Worm (Caenorhabditis elegans) whole organism, L1 larva: ENCODE data around the gene C37C3.1.
A peak's percentile ranks its signal among the peaks of the same experiment; 100 is the strongest.

Experiments used
- C16A3.4 ChIP-seq: fragments of 150-350 bp; optimal IDR thresholded peaks from 2 replicates; lab custom pipeline; 2014; ENCODE audit warnings: missing biosample characterization, missing genetic modification characterization
- F16B12.6 ChIP-seq: fragments of 150-350 bp; optimal IDR thresholded peaks from 2 replicates; lab custom pipeline; 2014; ENCODE audit warnings: missing biosample characterization, missing genetic modification characterization
- aha-1 ChIP-seq: fragments of 150-350 bp; optimal IDR thresholded peaks from 2 replicates; lab custom pipeline; 2014; ENCODE audit warnings: missing biosample characterization, missing genetic modification characterization
- ceh-8 ChIP-seq: fragments of 200-800 bp; sonication (Bioruptor generic); optimal IDR thresholded peaks from 2 replicates; lab custom pipeline; 2018; ENCODE audit warnings: mild to moderate bottlenecking, missing genetic modification characterization, moderate library complexity, missing compliant biosample characterization
- ceh-82 ChIP-seq, 3 experiments: fragments of 150-350 bp in 1 of 3; sonication (generic microtip) in 2 of 3; optimal IDR thresholded peaks; 2 replicates each; lab custom pipeline; 2014 to 2017; ENCODE audit warnings: missing biosample characterization in 3 of 3, missing genetic modification characterization in 3 of 3
- ces-1 ChIP-seq: fragments of 150-350 bp; optimal IDR thresholded peaks from 2 replicates; lab custom pipeline; 2014; ENCODE audit warnings: missing biosample characterization, missing genetic modification reagents, missing genetic modification characterization
- dpl-1 ChIP-seq, 3 experiments: fragments of 150-350 bp in 2 of 3; sonication (generic microtip) in 1 of 3; optimal IDR thresholded peaks; 2 replicates each; lab custom pipeline; 2014 to 2017; ENCODE audit warnings: missing biosample characterization in 3 of 3, missing genetic modification characterization in 3 of 3, missing genetic modification reagents in 3 of 3
- dsc-1 ChIP-seq: sonication (generic microtip); optimal IDR thresholded peaks from 2 replicates; lab custom pipeline; 2016; ENCODE audit warnings: mild to moderate bottlenecking, missing genetic modification characterization, missing compliant biosample characterization
- efl-1 ChIP-seq, 4 experiments: fragments of 150-350 bp; optimal IDR thresholded peaks in 3 of 4; peaks in 1 of 4; 1 replicate in 1 of 4; 2 replicates in 3 of 4; lab custom pipeline; 2014; ENCODE audit warnings: missing biosample characterization in 2 of 4, missing genetic modification characterization in 2 of 4, missing genetic modification reagents in 2 of 4
- efl-3 ChIP-seq: fragments of 200-800 bp; sonication (Bioruptor generic); optimal IDR thresholded peaks from 2 replicates; lab custom pipeline; 2018; ENCODE audit warnings: mild to moderate bottlenecking, missing genetic modification characterization, missing compliant biosample characterization
- elt-3 ChIP-seq, 6 experiments: fragments of 150-350 bp in 1 of 6; sonication (generic microtip); optimal IDR thresholded peaks; 2 replicates each; lab custom pipeline; 2017 to 2018; ENCODE audit warnings: missing biosample characterization in 6 of 6, missing genetic modification characterization in 6 of 6, inconsistent platforms in 1 of 6
- fkh-10 ChIP-seq: sonication (generic microtip); optimal IDR thresholded peaks from 2 replicates; lab custom pipeline; 2017; ENCODE audit warnings: missing biosample characterization, missing genetic modification reagents, missing genetic modification characterization
- fkh-4 ChIP-seq: sonication (generic microtip); optimal IDR thresholded peaks from 2 replicates; lab custom pipeline; 2016; ENCODE audit warnings: missing compliant biosample characterization, missing genetic modification characterization, borderline replicate concordance
- fkh-8 ChIP-seq: sonication (generic microtip); optimal IDR thresholded peaks from 2 replicates; lab custom pipeline; 2016; ENCODE audit warnings: mild to moderate bottlenecking, missing genetic modification characterization, missing compliant biosample characterization
- grh-1 ChIP-seq: fragments of 200-800 bp; sonication (Bioruptor generic); IDR thresholded peaks from 2 replicates; pipeline ENCODE4 v1.3.6; 2022; ENCODE audit warnings: missing genetic modification reagents, missing genetic modification characterization, missing compliant biosample characterization
- hlh-17 ChIP-seq: fragments of 200-800 bp; sonication (Bioruptor generic); optimal IDR thresholded peaks from 2 replicates; lab custom pipeline; 2018; ENCODE audit warnings: missing genetic modification characterization, mild to moderate bottlenecking, missing compliant biosample characterization, moderate library complexity, borderline replicate concordance
- jun-1 ChIP-seq: fragments of 150-350 bp; optimal IDR thresholded peaks from 2 replicates; lab custom pipeline; 2014; ENCODE audit warnings: missing biosample characterization, missing genetic modification reagents, missing genetic modification characterization
- lin-13 ChIP-seq: fragments of 150-350 bp; optimal IDR thresholded peaks from 2 replicates; lab custom pipeline; 2014; ENCODE audit warnings: missing biosample characterization, missing genetic modification reagents, missing genetic modification characterization
- lin-14 ChIP-seq: fragments of 200-800 bp; sonication (Bioruptor generic); optimal IDR thresholded peaks from 2 replicates; lab custom pipeline; 2018; ENCODE audit warnings: mild to moderate bottlenecking, missing genetic modification characterization, moderate library complexity, missing compliant biosample characterization
- lin-15B ChIP-seq: fragments of 150-350 bp; sonication (generic microtip); optimal IDR thresholded peaks from 3 replicates; lab custom pipeline; 2014; ENCODE audit warnings: missing biosample characterization, missing genetic modification characterization
- lin-35 ChIP-seq, 2 experiments: fragments of 150-350 bp; optimal IDR thresholded peaks; 2 replicates each; lab custom pipeline; 2014; ENCODE audit warnings: missing biosample characterization in 2 of 2, missing genetic modification characterization in 2 of 2, missing genetic modification reagents in 2 of 2
- lir-3 ChIP-seq: sonication (generic microtip); optimal IDR thresholded peaks from 2 replicates; lab custom pipeline; 2016; ENCODE audit warnings: mild to moderate bottlenecking, missing genetic modification characterization, moderate library complexity, missing compliant biosample characterization; ENCODE audit not compliant: poor library complexity
- lsy-2 ChIP-seq, 2 experiments: fragments of 150-350 bp; optimal IDR thresholded peaks; 2 replicates each; lab custom pipeline; 2014; ENCODE audit warnings: missing biosample characterization in 2 of 2, missing genetic modification characterization in 2 of 2
- mab-9 ChIP-seq: fragments of 200-800 bp; sonication (Bioruptor generic); IDR thresholded peaks from 2 replicates; pipeline ENCODE4 v1.3.6; 2022; ENCODE audit warnings: missing genetic modification reagents, missing genetic modification characterization, missing compliant biosample characterization
- mep-1 ChIP-seq: fragments of 150-350 bp; optimal IDR thresholded peaks from 2 replicates; lab custom pipeline; 2014; ENCODE audit warnings: missing biosample characterization, missing genetic modification characterization
- nhr-12 ChIP-seq: sonication (generic microtip); optimal IDR thresholded peaks from 2 replicates; lab custom pipeline; 2017; ENCODE audit warnings: missing biosample characterization, missing genetic modification characterization
- nhr-20 ChIP-seq: sonication (generic microtip); optimal IDR thresholded peaks from 2 replicates; lab custom pipeline; 2016; ENCODE audit warnings: mild to moderate bottlenecking, missing genetic modification characterization, missing compliant biosample characterization
- nhr-47 ChIP-seq: sonication (generic microtip); optimal IDR thresholded peaks from 2 replicates; lab custom pipeline; 2016; ENCODE audit warnings: mild to moderate bottlenecking, missing genetic modification characterization, moderate library complexity, missing compliant biosample characterization
- nhr-71 ChIP-seq: sonication (generic microtip); optimal IDR thresholded peaks from 2 replicates; lab custom pipeline; 2016; ENCODE audit warnings: mild to moderate bottlenecking, missing genetic modification characterization, moderate library complexity, missing compliant biosample characterization
- nhr-77 ChIP-seq: fragments of 150-350 bp; optimal IDR thresholded peaks from 2 replicates; lab custom pipeline; 2014; ENCODE audit warnings: missing biosample characterization, missing genetic modification characterization
- nhr-84 ChIP-seq: sonication (generic microtip); optimal IDR thresholded peaks from 2 replicates; lab custom pipeline; 2017; ENCODE audit warnings: missing biosample characterization, missing genetic modification characterization
- pag-3 ChIP-seq: sonication (generic microtip); optimal IDR thresholded peaks from 2 replicates; lab custom pipeline; 2017; ENCODE audit warnings: missing genetic modification characterization, mild to moderate bottlenecking, missing compliant biosample characterization, antibody characterized with exemption, borderline replicate concordance; ENCODE audit not compliant: insufficient read depth
- rnt-1 ChIP-seq: sonication (generic microtip); optimal IDR thresholded peaks from 2 replicates; lab custom pipeline; 2016; ENCODE audit warnings: mild to moderate bottlenecking, missing genetic modification characterization, moderate library complexity, missing compliant biosample characterization
- skn-1 ChIP-seq: fragments of 150-350 bp; optimal IDR thresholded peaks from 2 replicates; lab custom pipeline; 2014; ENCODE audit warnings: missing biosample characterization, missing genetic modification characterization
- snpc-4 ChIP-seq: fragments of 150-350 bp; optimal IDR thresholded peaks from 2 replicates; lab custom pipeline; 2014; ENCODE audit warnings: missing biosample characterization, missing genetic modification characterization
- snu-23 ChIP-seq: sonication (generic microtip); optimal IDR thresholded peaks from 2 replicates; lab custom pipeline; 2016; ENCODE audit warnings: missing genetic modification characterization, missing compliant biosample characterization
- swsn-7 ChIP-seq: sonication (generic microtip); optimal IDR thresholded peaks from 2 replicates; lab custom pipeline; 2016; ENCODE audit warnings: missing genetic modification characterization, missing compliant biosample characterization
- tbx-2 ChIP-seq: sonication (generic microtip); optimal IDR thresholded peaks from 2 replicates; lab custom pipeline; 2016; ENCODE audit warnings: missing genetic modification characterization, missing compliant biosample characterization
- unc-130 ChIP-seq: fragments of 150-350 bp; optimal IDR thresholded peaks from 2 replicates; lab custom pipeline; 2017; ENCODE audit warnings: missing biosample characterization, missing genetic modification characterization, inconsistent platforms
- unc-86 ChIP-seq: sonication (generic microtip); optimal IDR thresholded peaks from 2 replicates; lab custom pipeline; 2016; ENCODE audit warnings: missing genetic modification characterization, missing compliant biosample characterization
- vab-15 ChIP-seq: sonication (generic microtip); optimal IDR thresholded peaks from 2 replicates; lab custom pipeline; 2017; ENCODE audit warnings: missing genotype, mild to moderate bottlenecking, missing genetic modification characterization, missing compliant biosample characterization
- xbp-1 ChIP-seq: sonication (generic microtip); optimal IDR thresholded peaks from 2 replicates; lab custom pipeline; 2016; ENCODE audit warnings: missing genetic modification characterization, missing compliant biosample characterization
- ztf-11 ChIP-seq, 2 experiments: sonication (generic microtip); optimal IDR thresholded peaks; 2 replicates each; lab custom pipeline; 2016 to 2017; ENCODE audit warnings: missing genetic modification characterization in 2 of 2, missing biosample characterization in 1 of 2, missing compliant biosample characterization in 1 of 2

C37C3.1 gene

DNA sequence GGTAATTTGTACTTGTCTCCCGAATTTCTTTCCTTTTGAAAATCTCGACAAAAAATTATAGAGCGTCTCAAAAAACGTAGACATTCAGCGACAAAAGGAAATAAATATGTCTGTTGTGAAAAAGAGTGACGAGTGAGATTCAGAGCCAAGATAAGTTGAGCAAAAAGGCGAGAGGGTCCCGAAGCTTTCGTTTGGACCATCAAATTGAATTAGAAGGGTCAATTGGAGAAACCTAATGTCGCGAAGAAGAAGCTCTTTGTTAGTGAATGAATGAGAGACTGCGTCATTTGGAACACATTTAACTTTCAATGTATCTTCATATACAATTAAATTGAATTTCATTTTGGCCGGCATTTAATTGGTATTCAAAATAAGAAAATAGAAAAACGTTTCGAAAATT is 41.3 kb upstream of the C37C3.1 start:
- TF ChIP-seq efl-3 (GFP tag; lab: Kevin White, UChicago) (no peak), dpl-1 (GFP tag; optimal IDR thresholded peaks at IDR 0.05; lab: Kevin White, UChicago) (no peak), efl-1 (optimal IDR thresholded peaks at IDR 0.05; lab: Kevin White, UChicago) (no peak), efl-1 (GFP tag; optimal IDR thresholded peaks at IDR 0.05 in 1 of 2; lab: Kevin White, UChicago) (no peak), mep-1 (no peak), nhr-84 (tag; lab: Kevin White, UChicago) (no peak), fkh-10 (GFP tag; lab: Kevin White, UChicago) (peak; percentile 51), lin-14 (GFP tag; lab: Kevin White, UChicago) (peak; percentile 66), lin-15B (tag; lab: Kevin White, UChicago) (no peak), ces-1 (peak; percentile 22), tbx-2 (tag; lab: Kevin White, UChicago) (no peak), hlh-17 (GFP tag; lab: Kevin White, UChicago) (no peak)

- peak; percentile 82 for TF ChIP-seq lin-14 (GFP tag; lab: Kevin White, UChicago)
- TF ChIP-seq ces-1, result no peak
- peak in 1 of 3 experiments; percentile 16 for TF ChIP-seq ceh-82 (tag; optimal IDR thresholded peaks at IDR 0.05; lab: Kevin White, UChicago)
- no peak for TF ChIP-seq fkh-4
- TF ChIP-seq fkh-10 (GFP tag; lab: Kevin White, UChicago), result peak; percentile 68
- TF ChIP-seq nhr-71, result peak; percentile 3
- TF ChIP-seq fkh-8 (tag; lab: Kevin White, UChicago), result peak; percentile 9
These were observed 38.2 kb upstream of the C37C3.1 start for ce11 chrV:7819585-7819984.

DNA sequence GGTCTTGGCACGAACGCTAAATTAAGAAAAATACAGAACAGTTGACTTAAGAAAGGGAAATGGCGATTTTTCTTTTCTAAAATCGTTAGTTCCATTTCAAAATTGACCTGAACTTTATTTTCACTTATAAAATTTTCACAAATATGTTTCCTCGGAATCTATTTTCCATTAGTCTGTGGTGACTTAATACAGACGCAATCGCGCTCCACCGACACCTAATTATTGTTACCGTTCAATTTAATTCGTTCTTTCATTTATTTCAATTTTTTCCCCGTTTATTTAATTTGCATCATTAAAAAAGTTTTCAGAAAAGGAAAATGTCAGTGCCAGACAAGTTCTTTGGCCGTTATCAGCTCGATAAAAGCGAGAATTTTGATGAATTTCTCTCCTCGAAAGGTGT is 37.5 kb upstream of the C37C3.1 start, which contains the start of gene lbp-4:
TSS of gene lbp-4 (plus strand) at position 309 of the 400 bp plus-strand sequence.
- TF ChIP-seq grh-1, result no peak
- TF ChIP-seq dpl-1 (GFP tag; optimal IDR thresholded peaks at IDR 0.05; lab: Kevin White, UChicago), result peak in 2 of 3 experiments; percentile 19 to 50
- TF ChIP-seq nhr-12 (tag; lab: Kevin White, UChicago), result no peak
- TF ChIP-seq snpc-4 (tag; lab: Kevin White, UChicago), result peak; percentile 3
- TF ChIP-seq F16B12.6, result peak; percentile 3
- TF ChIP-seq C16A3.4, result peak; percentile 83
- TF ChIP-seq mab-9 (GFP tag; lab: Robert Waterston, UW), result no peak
- peak; percentile 44 to 78 for TF ChIP-seq lin-35 (GFP tag; optimal IDR thresholded peaks at IDR 0.05; lab: Kevin White, UChicago)
- TF ChIP-seq vab-15 (tag; lab: Kevin White, UChicago), result peak; percentile 86
- peak in 1 of 6 experiments; percentile 17 for TF ChIP-seq elt-3 (tag; optimal IDR thresholded peaks at IDR 0.05; lab: Kevin White, UChicago)
- peak; percentile 51 to 53 for TF ChIP-seq efl-1 (optimal IDR thresholded peaks at IDR 0.05; lab: Kevin White, UChicago)
- peak in 1 of 2 experiments; percentile 42 for TF ChIP-seq efl-1 (GFP tag; optimal IDR thresholded peaks at IDR 0.05 in 1 of 2; lab: Kevin White, UChicago)
- peak; percentile 36 for TF ChIP-seq nhr-47 (tag; lab: Kevin White, UChicago)
- TF ChIP-seq ceh-8 (GFP tag; lab: Kevin White, UChicago), result no peak
- TF ChIP-seq ztf-11 (tag; optimal IDR thresholded peaks at IDR 0.05; lab: Kevin White, UChicago), result peak in 1 of 2 experiments; percentile 33
- TF ChIP-seq lsy-2 (tag; optimal IDR thresholded peaks at IDR 0.05; lab: Kevin White, UChicago), result peak; percentile 1 to 81
- TF ChIP-seq rnt-1 (tag; lab: Kevin White, UChicago), result peak; percentile 49
- TF ChIP-seq tbx-2 (tag; lab: Kevin White, UChicago), result peak; percentile 15
- TF ChIP-seq aha-1 (tag; lab: Kevin White, UChicago), result no peak
- TF ChIP-seq dsc-1 (tag; lab: Kevin White, UChicago), result peak; percentile 16
- TF ChIP-seq nhr-20 (tag; lab: Kevin White, UChicago), result peak; percentile 54
- peak; percentile 20 for TF ChIP-seq lin-13 (GFP tag; lab: Kevin White, UChicago)
- peak; percentile 63 for TF ChIP-seq unc-130
- TF ChIP-seq snu-23, result peak; percentile 37
- no peak for TF ChIP-seq unc-86 (tag; lab: Kevin White, UChicago)
- peak; percentile 12 for TF ChIP-seq skn-1 (tag; lab: Kevin White, UChicago)
- TF ChIP-seq fkh-8 (tag; lab: Kevin White, UChicago), result peak; percentile 7
- TF ChIP-seq swsn-7 (tag; lab: Kevin White, UChicago), result peak; percentile 23
- TF ChIP-seq nhr-71, result peak; percentile 54
- peak in 1 of 3 experiments; percentile 30 for TF ChIP-seq ceh-82 (tag; optimal IDR thresholded peaks at IDR 0.05; lab: Kevin White, UChicago)
- peak; percentile 25 for TF ChIP-seq pag-3
- peak; percentile 49 for TF ChIP-seq xbp-1 (tag; lab: Kevin White, UChicago)
- peak; percentile 23 for TF ChIP-seq nhr-77
- TF ChIP-seq lin-15B (tag; lab: Kevin White, UChicago), result peak; percentile 26
- no peak for TF ChIP-seq jun-1 (tag; lab: Kevin White, UChicago)
- TF ChIP-seq lir-3 (tag; lab: Kevin White, UChicago), result peak; percentile 40
- TF ChIP-seq lin-14 (GFP tag; lab: Kevin White, UChicago), result peak; percentile 83
